Worm (Caenorhabditis elegans): Measurements from ENCODE around the gene F09E5.14.

DNA sequence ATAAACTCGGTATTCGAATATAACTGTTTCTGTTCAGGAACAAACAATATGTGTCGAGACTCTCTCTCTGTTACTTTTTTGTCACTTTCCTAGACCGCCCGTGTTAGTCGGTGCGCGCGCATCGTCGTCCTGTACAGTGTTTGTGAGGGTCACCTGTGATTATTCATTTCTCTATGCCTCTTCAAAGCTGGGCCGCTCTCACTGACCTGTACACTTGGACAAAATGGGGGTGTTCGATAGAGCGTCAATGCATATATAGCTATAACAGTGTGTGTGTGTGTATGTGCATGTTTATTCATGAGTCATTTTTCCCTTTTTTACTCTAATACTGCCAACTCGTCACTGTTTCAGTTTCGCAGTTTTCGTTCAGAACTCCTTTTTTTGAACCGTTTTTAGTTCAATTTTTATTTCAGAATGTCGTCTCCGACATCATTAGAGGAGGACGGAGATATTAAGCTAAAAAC, 35.0 kb upstream of the F09E5.14 start, which contains the start of gene pkc-3:
- peak; percentile 39; the same call in 1 of the 2 replicates for TF ChIP-seq pha-4 (GFP tag; IDR thresholded peaks at IDR 0.05)
- peak; percentile 68 for TF ChIP-seq pha-4 (tag; optimal IDR thresholded peaks at IDR 0.05)
- no peak for TF ChIP-seq daf-12 (tag; optimal IDR thresholded peaks at IDR 0.05)
- peak in 1 of 2 experiments; percentile 16 for TF ChIP-seq daf-16 (GFP tag; optimal IDR thresholded peaks at IDR 0.05)
- TF ChIP-seq daf-16 (tag; optimal IDR thresholded peaks at IDR 0.05) = peak; percentile 72
- TF ChIP-seq dmd-9 (GFP tag; IDR thresholded peaks at IDR 0.05) = no peak
- TF ChIP-seq snpc-4 (tag; optimal IDR thresholded peaks at IDR 0.05) = no peak
- TF ChIP-seq egl-27 (tag; optimal IDR thresholded peaks at IDR 0.05) = no peak
- TF ChIP-seq hlh-30 (tag; optimal IDR thresholded peaks at IDR 0.05; ENCODE audit: insufficient read depth) = peak; percentile 83
- TF ChIP-seq unc-130 (GFP tag; optimal IDR thresholded peaks at IDR 0.05) = peak; percentile 15
- no peak for TF ChIP-seq unc-39 (tag; optimal IDR thresholded peaks at IDR 0.05)

Data from whole organism, L4 larva.